Fruit fly (Drosophila melanogaster) whole organism, pupa: ENCODE measurements around the gene plum.

Experiments used
- CG12605 ChIP-seq: fragments of 200-800 bp; sonication (Bioruptor generic); IDR thresholded peaks from 2 replicates; pipeline ENCODE4 v1.3.6; 2022; ENCODE audit warnings: missing biosample characterization, missing genetic modification characterization
- CG13204 ChIP-seq: fragments of 200-800 bp; sonication (Bioruptor generic); optimal IDR thresholded peaks from 2 replicates; lab custom pipeline; 2018; ENCODE audit warnings: missing biosample characterization, mild to moderate bottlenecking, missing genetic modification characterization, moderate library complexity
- CG14655 ChIP-seq: fragments of 200-800 bp; sonication (Bioruptor generic); optimal IDR thresholded peaks from 3 replicates; lab custom pipeline; 2017; ENCODE audit warnings: mild to moderate bottlenecking, missing biosample characterization, missing genetic modification reagents, missing genetic modification characterization
- CG15710 ChIP-seq: fragments of 200-800 bp; sonication (Bioruptor generic); optimal IDR thresholded peaks from 2 replicates; lab custom pipeline; 2018; ENCODE audit warnings: missing biosample characterization, mild to moderate bottlenecking, missing genetic modification characterization, moderate library complexity
- CG32121 ChIP-seq: fragments of 200-800 bp; sonication (Bioruptor generic); IDR thresholded peaks from 2 replicates; pipeline ENCODE4 v1.3.6; 2022; ENCODE audit warnings: missing biosample characterization, missing genetic modification characterization
- D1 ChIP-seq: fragments of 200-800 bp; sonication (Bioruptor generic); optimal IDR thresholded peaks from 2 replicates; lab custom pipeline; 2018; ENCODE audit warnings: missing biosample characterization, mild to moderate bottlenecking, missing genetic modification characterization, moderate library complexity
- Pif1A ChIP-seq: fragments of 200-800 bp; sonication (Bioruptor generic); optimal IDR thresholded peaks from 3 replicates; lab custom pipeline; 2016; ENCODE audit warnings: missing biosample characterization, missing genetic modification characterization
- Snoo ChIP-seq: fragments of 200-800 bp; sonication (Bioruptor generic); optimal IDR thresholded peaks from 3 replicates; lab custom pipeline; 2017; ENCODE audit warnings: missing biosample characterization, mild to moderate bottlenecking, missing genetic modification characterization, inconsistent platforms

dm6 chr3R:26484511-26484910, 50.5 kb downstream of the plum start:
- TF ChIP-seq CG12605 (GFP tag; lab: Robert Waterston, UW) (no peak), CG32121 (no peak), D1 (tag; lab: Kevin White, UChicago) (no peak), CG15710 (peak; percentile 3), Pif1A (GFP tag; lab: Kevin White, UChicago) (peak; percentile 4), Snoo (peak; percentile 15), CG13204 (GFP tag; lab: Kevin White, UChicago) (no peak), CG14655 (GFP tag; lab: Kevin White, UChicago) (peak; percentile 42)
